Worm (Caenorhabditis elegans) whole organism, L2 larva: Measurements from ENCODE around the gene C37E2.10.

Source experiments
- C34F6.9 ChIP-seq: fragments of 150-350 bp; optimal IDR thresholded peaks from 2 replicates; lab custom pipeline; 2014; ENCODE audit warnings: missing biosample characterization, missing genetic modification characterization
- Y55F3AM.14 ChIP-seq: fragments of 200-800 bp; sonication (Bioruptor generic); optimal IDR thresholded peaks from 2 replicates; lab custom pipeline; 2018; ENCODE audit warnings: mild to moderate bottlenecking, missing genetic modification characterization, missing compliant biosample characterization
- ZK546.5 ChIP-seq: sonication (generic microtip); optimal IDR thresholded peaks from 2 replicates; lab custom pipeline; 2017; ENCODE audit warnings: missing biosample characterization, missing genetic modification characterization
- alr-1 ChIP-seq: fragments of 150-350 bp; optimal IDR thresholded peaks from 2 replicates; lab custom pipeline; 2014; ENCODE audit warnings: missing biosample characterization, missing genetic modification characterization
- aly-2 ChIP-seq: fragments of 150-350 bp; optimal IDR thresholded peaks from 2 replicates; lab custom pipeline; 2014; ENCODE audit warnings: missing biosample characterization, missing genetic modification characterization
- ama-1 ChIP-seq: fragments of 150-350 bp; optimal IDR thresholded peaks from 2 replicates; lab custom pipeline; 2018; ENCODE audit warnings: inconsistent platforms
- blmp-1 ChIP-seq: sonication (generic microtip); optimal IDR thresholded peaks from 2 replicates; lab custom pipeline; 2017; ENCODE audit warnings: missing genetic modification characterization, mild to moderate bottlenecking, missing compliant biosample characterization, antibody characterized with exemption, moderate library complexity; ENCODE audit not compliant: insufficient read depth
- ceh-16 ChIP-seq: fragments of 150-350 bp; optimal IDR thresholded peaks from 2 replicates; lab custom pipeline; 2014; ENCODE audit warnings: missing biosample characterization, missing genetic modification characterization
- ceh-82 ChIP-seq: fragments of 150-350 bp; optimal IDR thresholded peaks from 2 replicates; lab custom pipeline; 2014; ENCODE audit warnings: missing biosample characterization, missing genetic modification characterization
- crh-2 ChIP-seq: sonication (generic microtip); optimal IDR thresholded peaks from 2 replicates; lab custom pipeline; 2017; ENCODE audit warnings: missing biosample characterization, missing genetic modification characterization
- egl-27 ChIP-seq: sonication (generic microtip); optimal IDR thresholded peaks from 3 replicates; lab custom pipeline; 2017; ENCODE audit warnings: missing biosample characterization, missing genetic modification reagents, missing genetic modification characterization
- elt-1 ChIP-seq: fragments of 150-350 bp; optimal IDR thresholded peaks from 2 replicates; lab custom pipeline; 2014; ENCODE audit warnings: missing biosample characterization, missing genetic modification characterization
- elt-3 ChIP-seq: sonication (generic microtip); optimal IDR thresholded peaks from 2 replicates; lab custom pipeline; 2017; ENCODE audit warnings: missing biosample characterization, missing genetic modification characterization
- fos-1 ChIP-seq: fragments of 150-350 bp; optimal IDR thresholded peaks from 2 replicates; lab custom pipeline; 2014; ENCODE audit warnings: missing biosample characterization, missing genetic modification characterization
- gmeb-1 ChIP-seq: fragments of 150-350 bp; optimal IDR thresholded peaks from 2 replicates; lab custom pipeline; 2014; ENCODE audit warnings: missing biosample characterization, missing genetic modification characterization
- lin-13 ChIP-seq: fragments of 150-350 bp; optimal IDR thresholded peaks from 2 replicates; lab custom pipeline; 2014; ENCODE audit warnings: missing biosample characterization, missing genetic modification reagents, missing genetic modification characterization
- lin-39 ChIP-seq: fragments of 150-350 bp; optimal IDR thresholded peaks from 2 replicates; lab custom pipeline; 2014; ENCODE audit warnings: missing biosample characterization, missing genetic modification reagents, missing genetic modification characterization
- mab-5 ChIP-seq: fragments of 150-350 bp; optimal IDR thresholded peaks from 2 replicates; lab custom pipeline; 2014; ENCODE audit warnings: missing biosample characterization, missing genetic modification characterization
- mbf-1 ChIP-seq: sonication (generic microtip); optimal IDR thresholded peaks from 2 replicates; lab custom pipeline; 2017; ENCODE audit warnings: missing biosample characterization, missing genetic modification characterization
- mdl-1 ChIP-seq, 2 experiments: fragments of 150-350 bp in 1 of 2; sonication (generic microtip) in 1 of 2; optimal IDR thresholded peaks; 2 replicates each; lab custom pipeline; 2017; ENCODE audit warnings: missing biosample characterization in 2 of 2, missing genetic modification characterization in 2 of 2
- nhr-129 ChIP-seq: fragments of 150-350 bp; optimal IDR thresholded peaks from 2 replicates; lab custom pipeline; 2014; ENCODE audit warnings: missing biosample characterization, missing genetic modification characterization
- nhr-21 ChIP-seq: fragments of 150-350 bp; optimal IDR thresholded peaks from 2 replicates; lab custom pipeline; 2014; ENCODE audit warnings: missing biosample characterization, missing genetic modification characterization
- nhr-237 ChIP-seq: fragments of 150-350 bp; optimal IDR thresholded peaks from 2 replicates; lab custom pipeline; 2014; ENCODE audit warnings: missing biosample characterization, missing genetic modification characterization
- nhr-6 ChIP-seq: fragments of 150-350 bp; optimal IDR thresholded peaks from 2 replicates; lab custom pipeline; 2014; ENCODE audit warnings: missing biosample characterization, missing genetic modification characterization
- nhr-77 ChIP-seq: fragments of 150-350 bp; optimal IDR thresholded peaks from 2 replicates; lab custom pipeline; 2014; ENCODE audit warnings: missing biosample characterization, missing genetic modification characterization
- peb-1 ChIP-seq: fragments of 150-350 bp; optimal IDR thresholded peaks from 2 replicates; lab custom pipeline; 2014; ENCODE audit warnings: missing biosample characterization, missing genetic modification characterization
- skn-1 ChIP-seq: sonication (generic microtip); optimal IDR thresholded peaks from 2 replicates; lab custom pipeline; 2017; ENCODE audit warnings: missing biosample characterization, missing genetic modification characterization
- sma-3 ChIP-seq: sonication (generic microtip); optimal IDR thresholded peaks from 2 replicates; lab custom pipeline; 2016; ENCODE audit warnings: missing genetic modification reagents, missing genetic modification characterization, missing compliant biosample characterization
- sma-9 ChIP-seq, 2 experiments: fragments of 150-350 bp in 1 of 2; sonication (generic microtip) in 1 of 2; optimal IDR thresholded peaks; 2 replicates each; lab custom pipeline; 2014 to 2016; ENCODE audit warnings: missing genetic modification characterization in 2 of 2, mild to moderate bottlenecking in 1 of 2, missing biosample characterization in 1 of 2, missing compliant biosample characterization in 1 of 2, missing genetic modification reagents in 1 of 2, moderate library complexity in 1 of 2
- snpc-4 ChIP-seq: fragments of 150-350 bp; optimal IDR thresholded peaks from 2 replicates; lab custom pipeline; 2014; ENCODE audit warnings: missing biosample characterization, missing genetic modification characterization
- unc-39 ChIP-seq: fragments of 150-350 bp; optimal IDR thresholded peaks from 2 replicates; lab custom pipeline; 2014; ENCODE audit warnings: missing biosample characterization, missing genetic modification characterization
- unc-62 ChIP-seq: fragments of 150-350 bp; optimal IDR thresholded peaks from 2 replicates; lab custom pipeline; 2014; ENCODE audit warnings: missing biosample characterization, missing genetic modification reagents, missing genetic modification characterization
- zag-1 ChIP-seq: fragments of 150-350 bp; optimal IDR thresholded peaks from 2 replicates; lab custom pipeline; 2014; ENCODE audit warnings: missing biosample characterization, missing genetic modification characterization
- ztf-1 ChIP-seq: fragments of 200-800 bp; sonication (Bioruptor generic); conservative IDR thresholded peaks from 2 replicates; pipeline ENCODE4 v1.3.6; 2022; ENCODE audit warnings: missing genetic modification characterization, missing compliant biosample characterization
- ztf-11 ChIP-seq: sonication (generic microtip); optimal IDR thresholded peaks from 2 replicates; lab custom pipeline; 2017; ENCODE audit warnings: missing biosample characterization, missing genetic modification characterization
- ztf-4 ChIP-seq: fragments of 150-350 bp; optimal IDR thresholded peaks from 2 replicates; lab custom pipeline; 2014; ENCODE audit warnings: missing biosample characterization, missing genetic modification characterization

C37E2.10 gene

ce11 chrX:14147400-14147799 lies 31.4 kb upstream of the C37E2.10 start, which contains the start of gene akt-2:
Gene akt-2, plus strand, starts transcription at chrX:14147700.
- TF ChIP-seq aly-2 (tag; lab: Kevin White, UChicago) (no peak), skn-1 (tag; lab: Kevin White, UChicago) (no peak), mab-5 (tag; lab: Kevin White, UChicago) (no peak), gmeb-1 (tag; lab: Kevin White, UChicago) (no peak), mdl-1 (tag; optimal IDR thresholded peaks at IDR 0.05; lab: Kevin White, UChicago) (no peak), ceh-82 (tag; lab: Kevin White, UChicago) (no peak), zag-1 (tag; lab: Kevin White, UChicago) (no peak), snpc-4 (no peak), unc-39 (tag; lab: Kevin White, UChicago) (no peak), ztf-11 (tag; lab: Kevin White, UChicago) (no peak), C34F6.9 (tag; lab: Kevin White, UChicago) (no peak), nhr-77 (tag; lab: Kevin White, UChicago) (no peak), ZK546.5 (tag; lab: Kevin White, UChicago) (no peak), alr-1 (no peak), elt-3 (tag; lab: Kevin White, UChicago) (no peak)

- no peak for TF ChIP-seq mbf-1
- TF ChIP-seq blmp-1 (tag; lab: Kevin White, UChicago) = no peak
- TF ChIP-seq peb-1 (tag; lab: Kevin White, UChicago) = no peak
- no peak for TF ChIP-seq fos-1 (tag; lab: Kevin White, UChicago)
- no peak for TF ChIP-seq ztf-4 (tag; lab: Kevin White, UChicago)
- TF ChIP-seq zag-1 (tag; lab: Kevin White, UChicago) = no peak
- TF ChIP-seq unc-62 (GFP tag; lab: Kevin White, UChicago) = no peak
- TF ChIP-seq nhr-6 (tag; lab: Kevin White, UChicago) = no peak
- TF ChIP-seq unc-39 (tag; lab: Kevin White, UChicago) = no peak
Observed at ce11 chrX:14152644-14153043, 26.1 kb upstream of the C37E2.10 start.

ce11 chrX:14156913-14157312 lies 21.9 kb upstream of the C37E2.10 start, which contains the start of gene ceh-90:
Gene ceh-90, minus strand, starts transcription at chrX:14157013.
- TF ChIP-seq Y55F3AM.14 (no peak), fos-1 (tag; lab: Kevin White, UChicago) (no peak), lin-39 (tag; lab: Kevin White, UChicago) (no peak)

- no peak for TF ChIP-seq ama-1
- TF ChIP-seq nhr-21 (tag; lab: Kevin White, UChicago) = peak; percentile 37
- TF ChIP-seq elt-1 (tag; lab: Kevin White, UChicago) = no peak
- TF ChIP-seq crh-2 (tag; lab: Kevin White, UChicago) = peak; percentile 43
- peak; percentile 60 for TF ChIP-seq sma-3 (GFP tag; lab: Kevin White, UChicago)
- no peak for TF ChIP-seq nhr-129 (tag; lab: Kevin White, UChicago)
- peak; percentile 53 for TF ChIP-seq gmeb-1 (tag; lab: Kevin White, UChicago)
- peak; percentile 43 for TF ChIP-seq sma-9 (GFP tag; optimal IDR thresholded peaks at IDR 0.05; lab: Kevin White, UChicago)
- TF ChIP-seq sma-9 (tag; optimal IDR thresholded peaks at IDR 0.05; lab: Kevin White, UChicago) = no peak
- peak; percentile 29 for TF ChIP-seq fos-1 (tag; lab: Kevin White, UChicago)
- TF ChIP-seq lin-13 (GFP tag; lab: Kevin White, UChicago) = peak; percentile 27
Observed at ce11 chrX:14161684-14162347, 17.0 kb upstream of the C37E2.10 start, which contains the start of gene lgc-25. Gene lgc-25, minus strand, starts transcription at chrX:14161734.

- TF ChIP-seq zag-1 (tag; lab: Kevin White, UChicago) = no peak
- TF ChIP-seq ama-1 = peak; percentile 51
Observed at ce11 chrX:14164234-14164633, 14.6 kb upstream of the C37E2.10 start, which contains the start of gene vha-20. Gene vha-20, minus strand, starts transcription at chrX:14164506.

- TF ChIP-seq nhr-237 (tag; lab: Kevin White, UChicago) (no peak), egl-27 (tag; lab: Kevin White, UChicago) (no peak), ceh-16 (tag; lab: Kevin White, UChicago) (no peak), ZK546.5 (tag; lab: Kevin White, UChicago) (no peak), ztf-1 (GFP tag; lab: Robert Waterston, UW) (no peak), zag-1 (tag; lab: Kevin White, UChicago) (no peak)
Observed at ce11 chrX:14165156-14165555, 13.6 kb upstream of the C37E2.10 start.
